Fruit fly (Drosophila melanogaster) whole organism, embryonic: ENCODE measurements around the gene Ilp5.

Experiments used
- Ada2b ChIP-seq: fragments of 200-800 bp; sonication (Bioruptor generic); IDR thresholded peaks from 2 replicates; pipeline ENCODE4 v1.3.6; 2022; ENCODE audit warnings: missing biosample characterization, missing genetic modification characterization
- B-H1 ChIP-seq: fragments of 200-800 bp; sonication (Bioruptor generic); IDR thresholded peaks from 3 replicates; pipeline ENCODE4 v1.3.6; 2022; ENCODE audit warnings: missing biosample characterization, missing genetic modification characterization
- Bdp1 ChIP-seq: fragments of 200-800 bp; sonication (Bioruptor generic); optimal IDR thresholded peaks from 3 replicates; lab custom pipeline; 2016; ENCODE audit warnings: missing biosample characterization, missing genetic modification characterization
- CG10431 ChIP-seq: fragments of 200-800 bp; sonication (Bioruptor generic); optimal IDR thresholded peaks from 3 replicates; lab custom pipeline; 2018; ENCODE audit warnings: missing biosample characterization, mild to moderate bottlenecking, missing genetic modification characterization
- CG13287 ChIP-seq: fragments of 200-800 bp; sonication (Bioruptor generic); IDR thresholded peaks from 2 replicates; pipeline ENCODE4 v1.3.6; 2022; ENCODE audit warnings: missing biosample characterization, missing genetic modification characterization; ENCODE audit not compliant: partially characterized antibody
- CG13624 ChIP-seq: fragments of 200-800 bp; sonication (Bioruptor generic); optimal IDR thresholded peaks from 2 replicates; lab custom pipeline; 2016; ENCODE audit warnings: missing biosample characterization, missing genetic modification characterization
- CG14710 ChIP-seq: fragments of 200-800 bp; sonication (Bioruptor generic); optimal IDR thresholded peaks from 3 replicates; lab custom pipeline; 2019; ENCODE audit warnings: missing biosample characterization, mild to moderate bottlenecking, missing genetic modification characterization, moderate library complexity
- CG16779 ChIP-seq: fragments of 200-800 bp; sonication (Bioruptor generic); IDR thresholded peaks from 2 replicates; pipeline ENCODE4 v1.3.6; 2022; ENCODE audit warnings: missing biosample characterization, missing genetic modification characterization
- CG17186 ChIP-seq: fragments of 200-800 bp; sonication (Bioruptor generic); optimal IDR thresholded peaks from 3 replicates; lab custom pipeline; 2017; ENCODE audit warnings: missing biosample characterization, missing genetic modification reagents, missing genetic modification characterization
- CG17612 ChIP-seq: fragments of 200-800 bp; sonication (Bioruptor generic); IDR thresholded peaks from 2 replicates; pipeline ENCODE4 v1.3.6; 2022; ENCODE audit warnings: missing biosample characterization, missing genetic modification characterization
- CG17912 ChIP-seq: fragments of 200-800 bp; sonication (Bioruptor generic); optimal IDR thresholded peaks from 2 replicates; lab custom pipeline; 2018; ENCODE audit warnings: missing biosample characterization, mild to moderate bottlenecking, missing genetic modification characterization
- CG18764 ChIP-seq: fragments of 200-800 bp; sonication (Bioruptor generic); optimal IDR thresholded peaks from 3 replicates; lab custom pipeline; 2016; ENCODE audit warnings: missing biosample characterization, missing genetic modification characterization
- CG2712 ChIP-seq: fragments of 200-800 bp; optimal IDR thresholded peaks from 3 replicates; lab custom pipeline; 2019; ENCODE audit warnings: missing biosample characterization, mild to moderate bottlenecking, missing genetic modification characterization, moderate library complexity
- CG2889 ChIP-seq: fragments of 200-800 bp; sonication (Bioruptor generic); IDR thresholded peaks from 3 replicates; pipeline ENCODE4 v1.3.6; 2022; ENCODE audit warnings: missing biosample characterization, missing genetic modification characterization
- CG3065 ChIP-seq: fragments of 200-800 bp; sonication (Bioruptor generic); optimal IDR thresholded peaks from 2 replicates; lab custom pipeline; 2016; ENCODE audit warnings: missing biosample characterization, missing genetic modification characterization
- CG31441 ChIP-seq: fragments of 200-800 bp; sonication (Bioruptor generic); IDR thresholded peaks from 2 replicates; pipeline ENCODE4 v1.3.6; 2022; ENCODE audit warnings: missing biosample characterization, missing genetic modification characterization
- CG3407 ChIP-seq: fragments of 200-800 bp; sonication (Bioruptor generic); optimal IDR thresholded peaks from 2 replicates; lab custom pipeline; 2018; ENCODE audit warnings: missing biosample characterization, mild to moderate bottlenecking, missing genetic modification characterization
- CG3995 ChIP-seq: fragments of 200-800 bp; sonication (Bioruptor generic); optimal IDR thresholded peaks from 3 replicates; lab custom pipeline; 2016; ENCODE audit warnings: missing biosample characterization, missing genetic modification characterization
- CG4282 ChIP-seq: fragments of 200-800 bp; sonication (Bioruptor generic); optimal IDR thresholded peaks from 2 replicates; lab custom pipeline; 2016; ENCODE audit warnings: missing biosample characterization, missing genetic modification characterization
- CG5953 ChIP-seq: fragments of 200-800 bp; sonication (Bioruptor generic); IDR thresholded peaks from 2 replicates; pipeline ENCODE4 v1.3.6; 2022; ENCODE audit warnings: missing biosample characterization, missing genetic modification characterization
- CkIIα-i1 ChIP-seq: fragments of 200-800 bp; sonication (Bioruptor generic); IDR thresholded peaks from 2 replicates; pipeline ENCODE4 v1.3.6; 2022; ENCODE audit warnings: missing biosample characterization, missing genetic modification characterization
- Dref ChIP-seq: fragments of 200-800 bp; sonication (Bioruptor generic); IDR thresholded peaks from 2 replicates; pipeline ENCODE4 v1.3.6; 2022; ENCODE audit warnings: missing biosample characterization, missing genetic modification characterization
- Hand ChIP-seq: fragments of 200-800 bp; sonication (Bioruptor generic); optimal IDR thresholded peaks from 2 replicates; lab custom pipeline; 2017; ENCODE audit warnings: mild to moderate bottlenecking, missing biosample characterization, missing genetic modification reagents, missing genetic modification characterization
- Hmr ChIP-seq: fragments of 200-800 bp; sonication (Bioruptor generic); optimal IDR thresholded peaks from 3 replicates; lab custom pipeline; 2017; ENCODE audit warnings: mild to moderate bottlenecking, missing biosample characterization, missing genetic modification reagents, missing genetic modification characterization
- Hsf ChIP-seq: fragments of 200-800 bp; sonication (Bioruptor generic); optimal IDR thresholded peaks from 3 replicates; lab custom pipeline; 2016; ENCODE audit warnings: missing biosample characterization, missing genetic modification characterization
- Kr ChIP-seq: fragments of 200-800 bp; sonication (Bioruptor generic); optimal IDR thresholded peaks from 2 replicates; lab custom pipeline; 2017; ENCODE audit warnings: missing biosample characterization, mild to moderate bottlenecking, missing genetic modification characterization
- Myb ChIP-seq: fragments of 200-800 bp; sonication (Bioruptor generic); optimal IDR thresholded peaks from 2 replicates; lab custom pipeline; 2016; ENCODE audit warnings: missing biosample characterization, missing genetic modification characterization
- NfI ChIP-seq: fragments of 200-800 bp; sonication (Bioruptor generic); optimal IDR thresholded peaks from 3 replicates; lab custom pipeline; 2018; ENCODE audit warnings: missing biosample characterization, mild to moderate bottlenecking, missing genetic modification characterization, moderate library complexity
- Optix ChIP-seq: fragments of 200-800 bp; sonication (Bioruptor generic); IDR thresholded peaks from 3 replicates; pipeline ENCODE4 v1.3.6; 2022; ENCODE audit warnings: missing biosample characterization, missing genetic modification characterization
- Side ChIP-seq: fragments of 200-800 bp; sonication (Bioruptor generic); optimal IDR thresholded peaks from 2 replicates; lab custom pipeline; 2016; ENCODE audit warnings: missing biosample characterization, missing genetic modification characterization
- Six4 ChIP-seq: fragments of 200-800 bp; sonication (Bioruptor generic); optimal IDR thresholded peaks from 2 replicates; lab custom pipeline; 2016; ENCODE audit warnings: missing biosample characterization, missing genetic modification characterization
- Sox100B ChIP-seq: fragments of 200-800 bp; sonication (Bioruptor generic); optimal IDR thresholded peaks from 3 replicates; lab custom pipeline; 2018; ENCODE audit warnings: missing biosample characterization, mild to moderate bottlenecking, missing genetic modification characterization
- Trl ChIP-seq, 3 experiments: fragments of >200 bp in 2 of 3; fragments of 200-800 bp in 1 of 3; sonication (Bioruptor generic) in 1 of 3; optimal IDR thresholded peaks; 2 replicates in 1 of 3; 3 replicates in 2 of 3; lab custom pipeline; 2016 to 2017; ENCODE audit warnings: missing biosample characterization in 1 of 3, missing genetic modification characterization in 1 of 3
- ap ChIP-seq: fragments of 200-800 bp; sonication (Bioruptor generic); IDR thresholded peaks from 2 replicates; pipeline ENCODE4 v1.3.6; 2022; ENCODE audit warnings: missing biosample characterization, missing genetic modification characterization
- cad ChIP-seq: fragments of >200 bp; optimal IDR thresholded peaks from 2 replicates; lab custom pipeline; 2017; ENCODE audit warnings: missing biosample characterization, missing genetic modification characterization
- chm ChIP-seq: fragments of 200-800 bp; sonication (Bioruptor generic); IDR thresholded peaks from 2 replicates; pipeline ENCODE4 v1.3.6; 2022; ENCODE audit warnings: missing biosample characterization, missing genetic modification characterization
- crp ChIP-seq, 2 experiments: fragments of 200-800 bp; sonication (Bioruptor generic); optimal IDR thresholded peaks; 2 replicates in 1 of 2; 3 replicates in 1 of 2; lab custom pipeline; 2017; ENCODE audit warnings: missing biosample characterization in 2 of 2, missing genetic modification characterization in 2 of 2, mild to moderate bottlenecking in 1 of 2, moderate library complexity in 1 of 2
- ems ChIP-seq: fragments of 200-800 bp; sonication (Bioruptor generic); optimal IDR thresholded peaks from 3 replicates; lab custom pipeline; 2016; ENCODE audit warnings: missing biosample characterization, missing genetic modification characterization
- gcm ChIP-seq: fragments of 200-800 bp; sonication (Bioruptor generic); optimal IDR thresholded peaks from 2 replicates; lab custom pipeline; 2019; ENCODE audit warnings: missing biosample characterization, mild to moderate bottlenecking, missing genetic modification characterization, moderate library complexity
- gem ChIP-seq: fragments of 200-800 bp; sonication (Bioruptor generic); optimal IDR thresholded peaks from 2 replicates; lab custom pipeline; 2019; ENCODE audit warnings: missing biosample characterization, mild to moderate bottlenecking, missing genetic modification characterization, moderate library complexity
- kay ChIP-seq: fragments of 200-800 bp; sonication (Bioruptor generic); optimal IDR thresholded peaks from 2 replicates; lab custom pipeline; 2016; ENCODE audit warnings: missing biosample characterization, missing genetic modification characterization
- lilli ChIP-seq: fragments of 200-800 bp; sonication (Bioruptor generic); optimal IDR thresholded peaks from 3 replicates; lab custom pipeline; 2016; ENCODE audit warnings: missing biosample characterization, missing genetic modification characterization
- nerfin-1 ChIP-seq: fragments of 200-800 bp; sonication (Bioruptor generic); optimal IDR thresholded peaks from 3 replicates; lab custom pipeline; 2019; ENCODE audit warnings: missing biosample characterization, mild to moderate bottlenecking, missing genetic modification characterization, moderate library complexity
- pan ChIP-seq, 4 experiments: fragments of >200 bp in 3 of 4; fragments of 200-800 bp in 1 of 4; sonication (Bioruptor generic) in 1 of 4; optimal IDR thresholded peaks in 3 of 4; IDR thresholded peaks in 1 of 4; 2 replicates each; pipeline versions ENCODE4 v1.3.6 to Lab custom; 2017 to 2022; ENCODE audit warnings: missing biosample characterization in 2 of 4, missing genetic modification characterization in 2 of 4, mixed read lengths in 1 of 4
- pho ChIP-seq: fragments of 200-800 bp; sonication (Bioruptor generic); optimal IDR thresholded peaks from 2 replicates; lab custom pipeline; 2016; ENCODE audit warnings: missing biosample characterization, missing genetic modification characterization
- pros ChIP-seq: fragments of 200-800 bp; sonication (Bioruptor generic); optimal IDR thresholded peaks from 3 replicates; lab custom pipeline; 2019; ENCODE audit warnings: missing biosample characterization, mild to moderate bottlenecking, missing genetic modification characterization, moderate library complexity
- sens ChIP-seq: fragments of 200-800 bp; sonication (Bioruptor generic); peaks from one replicate; lab custom pipeline; 2016; ENCODE audit warnings: missing biosample characterization, missing genetic modification characterization
- slp2 ChIP-seq: fragments of 200-800 bp; sonication (Bioruptor generic); optimal IDR thresholded peaks from 2 replicates; lab custom pipeline; 2016; ENCODE audit warnings: missing biosample characterization, missing genetic modification characterization
- sna ChIP-seq: fragments of 200-800 bp; sonication (Bioruptor generic); IDR thresholded peaks from 2 replicates; pipeline ENCODE4 v1.3.6; 2022; ENCODE audit warnings: missing biosample characterization, missing genetic modification characterization; ENCODE audit not compliant: partially characterized antibody
- tx ChIP-seq: fragments of 200-800 bp; sonication (Bioruptor generic); optimal IDR thresholded peaks from 2 replicates; lab custom pipeline; 2016; ENCODE audit warnings: missing biosample characterization, missing genetic modification characterization
- vnd ChIP-seq: fragments of 200-800 bp; sonication (Bioruptor generic); IDR thresholded peaks from 3 replicates; pipeline ENCODE4 v1.3.6; 2022; ENCODE audit warnings: missing biosample characterization, missing genetic modification characterization; ENCODE audit not compliant: partially characterized antibody

Ilp5 gene

DNA sequence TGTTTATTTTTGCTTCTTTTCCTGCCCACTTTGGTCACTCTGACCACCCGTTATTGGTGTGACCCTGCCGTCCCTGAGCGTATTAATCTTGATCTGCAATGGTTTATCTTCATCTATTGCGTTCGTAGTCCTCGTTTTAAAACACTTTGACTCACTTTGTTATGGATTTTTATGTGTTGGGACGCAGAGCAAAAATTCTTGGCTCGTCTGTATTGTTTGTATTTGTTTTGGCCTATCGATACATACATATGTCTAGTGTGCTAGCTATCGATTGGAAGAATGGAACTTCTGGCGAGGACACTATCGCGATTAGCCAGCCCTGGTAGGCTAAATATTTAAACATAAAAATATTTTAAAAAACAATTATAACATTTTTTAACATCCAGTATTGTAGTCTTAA, 35.9 kb upstream of the Ilp5 start, which contains the start of gene CG10809 (continued):
- no peak for TF ChIP-seq NfI (GFP tag; lab: Kevin White, UChicago)
- TF ChIP-seq tx (GFP tag; lab: Kevin White, UChicago): no peak
- peak; percentile 92 for TF ChIP-seq vnd
- TF ChIP-seq gcm (GFP tag; lab: Kevin White, UChicago): no peak
- TF ChIP-seq Six4 (GFP tag; lab: Kevin White, UChicago): peak; percentile 28
- TF ChIP-seq lilli (GFP tag; lab: Kevin White, UChicago): peak; percentile 45
- no peak for TF ChIP-seq Kr
- TF ChIP-seq CkIIα-i1 (GFP tag; lab: Robert Waterston, UW): no peak
- peak; percentile 57 for TF ChIP-seq CG2712
- TF ChIP-seq Myb: peak; percentile 49
- TF ChIP-seq Side (GFP tag; lab: Kevin White, UChicago): no peak
- no peak for TF ChIP-seq Sox100B
- no peak for TF ChIP-seq Hand (GFP tag; lab: Kevin White, UChicago)
- TF ChIP-seq pros: no peak
- TF ChIP-seq slp2: peak; percentile 7
- no peak for TF ChIP-seq Bdp1 (GFP tag; lab: Kevin White, UChicago)
- TF ChIP-seq CG3065 (GFP tag; lab: Kevin White, UChicago): no peak
- no peak for TF ChIP-seq CG5953 (GFP tag; lab: Robert Waterston, UW)
- TF ChIP-seq CG13624 (GFP tag; lab: Kevin White, UChicago): no peak
- no peak for TF ChIP-seq CG16779
- TF ChIP-seq ap (GFP tag; lab: Robert Waterston, UW): no peak
- no peak for TF ChIP-seq CG4282 (GFP tag; lab: Kevin White, UChicago)
- no peak for TF ChIP-seq Trl (optimal IDR thresholded peaks at IDR 0.05; lab: Kevin White, UChicago)
- peak; percentile 22 for TF ChIP-seq Trl (GFP tag; optimal IDR thresholded peaks at IDR 0.05; lab: Kevin White, UChicago)
- peak; percentile 95 for TF ChIP-seq CG13287
- TF ChIP-seq pho: peak; percentile 20
- peak; percentile 91 for TF ChIP-seq Dref (GFP tag; lab: Robert Waterston, UW)
- TF ChIP-seq CG17186 (GFP tag; lab: Kevin White, UChicago): peak; percentile 60
- TF ChIP-seq CG3995 (GFP tag; lab: Kevin White, UChicago): peak; percentile 43
- TF ChIP-seq CG14710 (tag; lab: Kevin White, UChicago): peak; percentile 79
- TF ChIP-seq nerfin-1: peak; percentile 63
- no peak for TF ChIP-seq chm
- TF ChIP-seq CG3407 (GFP tag; lab: Kevin White, UChicago): no peak
- no peak for TF ChIP-seq Hmr (GFP tag; lab: Kevin White, UChicago)
- TF ChIP-seq CG31441 (GFP tag; lab: Robert Waterston, UW): 0 out of 2 replicates have a peak, but pooled peaks have one; percentile 13
- TF ChIP-seq Ada2b: no peak
- TF ChIP-seq Optix: no peak
- peak; percentile 88 for TF ChIP-seq sna (GFP tag; lab: Robert Waterston, UW)
- peak; percentile 67 for TF ChIP-seq sens (GFP tag; lab: Kevin White, UChicago)
- no peak for TF ChIP-seq CG10431
- TF ChIP-seq crp (GFP tag; optimal IDR thresholded peaks at IDR 0.05; lab: Kevin White, UChicago): peak in 1 of 2 experiments; percentile 32
- no peak for TF ChIP-seq CG17912 (GFP tag; lab: Kevin White, UChicago)
- no peak for TF ChIP-seq CG17612
- no peak for TF ChIP-seq Hsf (GFP tag; lab: Kevin White, UChicago)
- TF ChIP-seq kay (GFP tag; lab: Kevin White, UChicago): no peak
- TF ChIP-seq pan (optimal IDR thresholded peaks at IDR 0.05; lab: Kevin White, UChicago): no peak
- TF ChIP-seq pan (GFP tag; optimal IDR thresholded peaks at IDR 0.05 in 1 of 2, IDR thresholded peaks at IDR 0.05 in 1 of 2): no peak
- TF ChIP-seq ems (GFP tag; lab: Kevin White, UChicago): no peak
- TF ChIP-seq cad: no peak
- no peak for TF ChIP-seq B-H1 (GFP tag; lab: Robert Waterston, UW)
- no peak for TF ChIP-seq CG2889 (GFP tag; lab: Robert Waterston, UW)
- TF ChIP-seq CG18764 (GFP tag; lab: Kevin White, UChicago): peak; percentile 22
- no peak for TF ChIP-seq gem
